Worm (Caenorhabditis elegans): Measurements from ENCODE around the gene T22B2.5.
A peak's percentile ranks its signal among the peaks of the same experiment; 100 is the strongest.

The T22B2.5 gene

DNA sequence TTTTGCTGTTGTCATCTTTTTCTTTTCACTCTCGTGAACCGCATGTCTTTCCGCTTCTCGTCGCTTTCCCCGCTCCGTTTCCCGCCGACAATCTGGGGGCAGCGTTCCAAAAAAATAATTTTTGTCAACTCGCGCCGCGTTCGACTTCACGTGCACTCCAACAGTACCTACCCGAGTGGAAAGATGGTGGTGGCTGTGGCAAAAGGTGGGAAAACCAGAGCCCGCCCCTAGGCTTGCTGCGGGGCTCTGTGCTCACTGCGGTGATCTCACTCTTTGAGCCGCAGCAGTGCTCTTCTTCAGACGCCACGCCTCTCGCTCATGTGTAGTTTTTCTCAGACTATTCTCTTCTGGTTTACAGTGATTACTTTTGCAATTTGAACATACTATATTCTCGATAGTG is 23.6 kb downstream of the T22B2.5 start:
- TF ChIP-seq skn-1 (tag; optimal IDR thresholded peaks at IDR 0.05): no peak
- no peak for TF ChIP-seq lin-39 (tag; optimal IDR thresholded peaks at IDR 0.05)
- TF ChIP-seq daf-12 (tag; optimal IDR thresholded peaks at IDR 0.05): no peak
- no peak for TF ChIP-seq hmg-11 (tag; optimal IDR thresholded peaks at IDR 0.05)
- no peak for TF ChIP-seq unc-39 (tag; optimal IDR thresholded peaks at IDR 0.05)
- no peak for TF ChIP-seq nhr-28 (tag; optimal IDR thresholded peaks at IDR 0.05)
- TF ChIP-seq nhr-77 (tag; optimal IDR thresholded peaks at IDR 0.05): no peak
- TF ChIP-seq nhr-43 (tag; optimal IDR thresholded peaks at IDR 0.05; ENCODE audit: poor library complexity, severe bottlenecking): no peak
- no peak for TF ChIP-seq ama-1 (optimal IDR thresholded peaks at IDR 0.05)
- no peak for TF ChIP-seq jun-1 (tag; optimal IDR thresholded peaks at IDR 0.05)
- TF ChIP-seq nhr-76 (tag; optimal IDR thresholded peaks at IDR 0.05): no peak
- no peak for TF ChIP-seq fkh-2 (tag; optimal IDR thresholded peaks at IDR 0.05)
- TF ChIP-seq fkh-10 (GFP tag; optimal IDR thresholded peaks at IDR 0.05): no peak
- TF ChIP-seq ZK546.5 (tag; optimal IDR thresholded peaks at IDR 0.05): no peak
- no peak for TF ChIP-seq eor-1 (tag; optimal IDR thresholded peaks at IDR 0.05)
- TF ChIP-seq egl-5 (tag; optimal IDR thresholded peaks at IDR 0.05): no peak
- no peak for TF ChIP-seq nhr-237 (tag; optimal IDR thresholded peaks at IDR 0.05)
- no peak for TF ChIP-seq elt-2 (tag; optimal IDR thresholded peaks at IDR 0.05)
- TF ChIP-seq nfya-1 (tag; optimal IDR thresholded peaks at IDR 0.05; ENCODE audit: insufficient read depth): no peak
- TF ChIP-seq ceh-28 (tag; optimal IDR thresholded peaks at IDR 0.05): no peak

DNA sequence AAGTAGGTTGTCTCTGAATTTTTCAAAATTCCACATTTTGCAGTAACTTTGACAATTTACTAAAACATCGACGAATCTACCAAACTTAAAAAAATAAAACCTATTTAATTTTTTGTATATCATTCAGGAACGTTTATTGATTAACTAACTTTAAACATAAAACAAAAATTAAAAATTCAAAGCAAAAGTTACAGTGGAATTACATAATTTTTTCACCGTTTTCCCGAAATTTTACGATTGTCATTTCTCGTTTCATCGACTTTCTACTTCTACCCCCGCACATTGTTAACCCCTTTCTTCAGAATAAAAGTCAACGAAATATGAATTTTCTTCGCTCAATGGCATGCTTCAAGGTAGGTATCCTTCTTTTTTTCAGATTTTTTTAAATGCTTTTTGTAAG is 32.9 kb downstream of the T22B2.5 start, which contains the start of gene F47F2.1:
Gene F47F2.1, plus strand, starts transcription at position 301 of the 400 bp plus-strand sequence.
- TF ChIP-seq jun-1 (tag; optimal IDR thresholded peaks at IDR 0.05): no peak
- TF ChIP-seq aly-2 (tag; optimal IDR thresholded peaks at IDR 0.05): no peak
- TF ChIP-seq pha-4 (tag; optimal IDR thresholded peaks at IDR 0.05): no peak
- TF ChIP-seq ztf-11 (tag; optimal IDR thresholded peaks at IDR 0.05): no peak
- no peak for TF ChIP-seq skn-1 (tag; optimal IDR thresholded peaks at IDR 0.05)
- no peak for TF ChIP-seq nhr-67 (tag; optimal IDR thresholded peaks at IDR 0.05)
- TF ChIP-seq ztf-4 (tag; optimal IDR thresholded peaks at IDR 0.05): no peak
- no peak for TF ChIP-seq fkh-10 (GFP tag; optimal IDR thresholded peaks at IDR 0.05)
- no peak for TF ChIP-seq egl-5 (tag; optimal IDR thresholded peaks at IDR 0.05)
- no peak for TF ChIP-seq eor-1 (tag; optimal IDR thresholded peaks at IDR 0.05)
- TF ChIP-seq hmg-11 (tag; optimal IDR thresholded peaks at IDR 0.05): no peak
- TF ChIP-seq nhr-11 (tag; optimal IDR thresholded peaks at IDR 0.05): no peak

DNA sequence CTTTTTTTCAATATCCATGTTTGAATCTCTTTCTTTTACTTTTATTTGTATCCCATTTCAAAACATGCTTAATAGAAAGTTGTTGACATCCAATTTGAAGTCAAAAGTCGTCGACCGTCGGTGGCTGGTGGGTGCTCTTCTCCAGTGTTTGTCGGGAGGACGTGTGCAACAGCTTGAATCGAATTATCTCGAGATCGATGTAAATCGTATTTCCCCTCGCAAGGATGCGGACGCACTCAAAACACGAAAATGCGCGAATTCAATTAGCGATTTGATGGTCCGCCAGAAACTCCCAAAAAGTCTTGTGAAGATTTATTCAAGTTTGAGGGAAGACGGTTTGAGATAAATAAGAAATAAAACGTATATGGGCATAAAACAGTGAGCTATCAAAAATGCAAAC is 35.5 kb downstream of the T22B2.5 start:
- TF ChIP-seq fkh-10 (GFP tag; optimal IDR thresholded peaks at IDR 0.05): peak; percentile 15
- no peak for TF ChIP-seq nhr-12 (tag; optimal IDR thresholded peaks at IDR 0.05)

DNA sequence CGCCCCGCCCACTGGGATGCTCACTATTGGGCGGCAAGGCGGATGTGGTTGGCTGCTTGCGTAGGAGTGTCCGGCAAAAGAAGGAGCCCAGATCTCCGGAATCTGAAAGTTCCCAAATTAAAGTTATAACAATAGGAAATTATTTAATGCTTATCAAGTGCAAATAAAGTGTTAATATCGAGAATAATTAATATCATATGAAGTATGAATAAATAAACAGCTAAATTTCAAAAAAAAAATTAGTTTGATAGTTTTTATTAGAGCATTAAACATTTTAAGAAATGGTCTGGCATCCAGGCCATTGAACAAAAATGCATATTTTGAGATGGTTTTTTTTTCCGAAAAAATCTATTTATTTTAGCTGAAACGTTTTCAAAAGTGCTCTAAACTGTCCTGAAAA is 37.7 kb downstream of the T22B2.5 start, which contains the start of gene lim-4:
Gene lim-4, minus strand, starts transcription at position 101 of the 400 bp plus-strand sequence.
- TF ChIP-seq nhr-28 (tag; optimal IDR thresholded peaks at IDR 0.05): no peak
- TF ChIP-seq nfya-1 (tag; optimal IDR thresholded peaks at IDR 0.05; ENCODE audit: insufficient read depth): peak; percentile 67

DNA sequence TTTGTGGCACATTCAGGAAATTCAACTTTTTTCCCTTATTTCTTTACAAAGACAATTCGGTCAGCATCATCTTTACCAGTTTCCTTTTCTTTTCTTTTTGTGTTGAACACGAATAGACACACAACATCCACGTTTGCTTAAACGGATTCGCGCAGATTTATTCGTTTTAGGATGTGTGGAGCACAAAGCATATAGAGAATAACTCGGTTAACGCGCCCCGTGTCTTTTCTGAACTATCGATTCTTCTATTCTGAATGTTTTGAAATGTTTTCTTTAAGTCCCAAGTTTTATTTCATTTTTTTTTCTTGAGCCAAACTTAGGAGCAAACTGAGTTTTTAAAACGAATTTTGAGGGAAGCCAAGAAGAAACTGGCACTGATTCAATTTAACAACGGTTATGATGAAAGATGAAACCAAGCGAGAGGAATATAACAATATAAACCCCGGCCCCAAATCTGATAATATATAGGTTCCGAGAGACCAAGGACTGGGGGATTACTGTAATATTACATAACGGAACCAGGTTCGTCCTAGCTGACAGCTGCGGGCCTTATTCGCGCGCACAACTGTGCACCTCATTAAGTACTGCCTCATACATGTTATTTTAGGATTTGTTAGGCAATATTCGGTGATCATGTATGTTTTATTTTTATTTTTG is 39.5 kb downstream of the T22B2.5 start:
- TF ChIP-seq sea-2 (GFP tag; optimal IDR thresholded peaks at IDR 0.05) (no peak), fkh-10 (GFP tag; optimal IDR thresholded peaks at IDR 0.05) (peak; percentile 51)

DNA sequence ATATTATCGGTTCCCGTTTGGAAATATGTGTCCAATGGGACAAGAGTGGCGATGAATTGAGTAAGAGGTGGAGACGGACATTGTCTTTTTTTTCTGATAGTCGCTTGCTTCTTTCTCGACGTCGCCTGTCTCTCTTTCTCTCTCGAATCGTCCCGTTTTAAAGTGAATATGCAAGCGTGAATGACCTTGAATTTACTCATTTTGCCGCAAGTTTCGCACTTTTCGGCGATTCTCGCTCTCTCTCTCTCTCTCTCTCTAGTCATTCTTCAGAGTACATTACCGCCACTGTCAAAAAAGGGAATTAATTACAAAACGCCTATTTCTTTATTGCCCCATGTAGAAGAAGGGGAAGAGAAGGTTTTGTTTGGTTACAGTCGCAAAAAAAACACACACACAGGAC is 43.4 kb downstream of the T22B2.5 start:
- TF ChIP-seq ceh-9 (tag; optimal IDR thresholded peaks at IDR 0.05) (no peak), nhr-25 (tag; optimal IDR thresholded peaks at IDR 0.05) (peak; percentile 92), eor-1 (tag; optimal IDR thresholded peaks at IDR 0.05) (no peak), tbx-2 (tag; optimal IDR thresholded peaks at IDR 0.05) (no peak), nhr-43 (tag; optimal IDR thresholded peaks at IDR 0.05; ENCODE audit: poor library complexity, severe bottlenecking) (no peak), ZK546.5 (tag; optimal IDR thresholded peaks at IDR 0.05) (no peak), ceh-28 (tag; optimal IDR thresholded peaks at IDR 0.05) (no peak), jun-1 (tag; optimal IDR thresholded peaks at IDR 0.05) (no peak)

All from whole organism, L3 larva.